Worm (Caenorhabditis elegans) whole organism, L1 larva: ENCODE measurements around the gene Y8A9A.2.

Experiments
- C04F5.9 ChIP-seq: sonication (generic microtip); optimal IDR thresholded peaks from 2 replicates; lab custom pipeline; 2016; ENCODE audit warnings: missing genetic modification characterization, missing compliant biosample characterization
- C34B4.2 ChIP-seq: sonication (generic microtip); optimal IDR thresholded peaks from 2 replicates; lab custom pipeline; 2017; ENCODE audit warnings: mild to moderate bottlenecking, missing genetic modification characterization, missing compliant biosample characterization
- aha-1 ChIP-seq: fragments of 150-350 bp; optimal IDR thresholded peaks from 2 replicates; lab custom pipeline; 2014; ENCODE audit warnings: missing biosample characterization, missing genetic modification characterization
- alr-1 ChIP-seq: fragments of 200-800 bp; sonication (Bioruptor generic); optimal IDR thresholded peaks from 2 replicates; lab custom pipeline; 2018; ENCODE audit warnings: borderline replicate concordance, mild to moderate bottlenecking, missing genetic modification characterization, missing compliant biosample characterization
- ama-1 ChIP-seq: fragments of 150-350 bp; optimal IDR thresholded peaks from 2 replicates; lab custom pipeline; 2014
- ceh-82 ChIP-seq, 3 experiments: fragments of 150-350 bp in 1 of 3; sonication (generic microtip) in 2 of 3; optimal IDR thresholded peaks; 2 replicates each; lab custom pipeline; 2014 to 2017; ENCODE audit warnings: missing biosample characterization in 3 of 3, missing genetic modification characterization in 3 of 3
- ces-1 ChIP-seq: fragments of 150-350 bp; optimal IDR thresholded peaks from 2 replicates; lab custom pipeline; 2014; ENCODE audit warnings: missing biosample characterization, missing genetic modification reagents, missing genetic modification characterization
- efl-3 ChIP-seq: fragments of 200-800 bp; sonication (Bioruptor generic); optimal IDR thresholded peaks from 2 replicates; lab custom pipeline; 2018; ENCODE audit warnings: mild to moderate bottlenecking, missing genetic modification characterization, missing compliant biosample characterization
- egl-13 ChIP-seq: sonication (generic microtip); optimal IDR thresholded peaks from 2 replicates; lab custom pipeline; 2016; ENCODE audit warnings: missing genotype, missing genetic modification reagents, missing genetic modification characterization, missing compliant biosample characterization
- egl-27 ChIP-seq, 2 experiments: fragments of 150-350 bp in 1 of 2; sonication (generic microtip); optimal IDR thresholded peaks; 3 replicates each; lab custom pipeline; 2017 to 2018; ENCODE audit warnings: missing biosample characterization in 2 of 2, missing genetic modification characterization in 2 of 2, missing genetic modification reagents in 2 of 2
- elt-2 ChIP-seq: sonication (generic microtip); optimal IDR thresholded peaks from 2 replicates; lab custom pipeline; 2016; ENCODE audit warnings: missing genetic modification characterization, mild to moderate bottlenecking, inconsistent platforms, missing compliant biosample characterization, missing genetic modification reagents
- elt-3 ChIP-seq, 6 experiments: fragments of 150-350 bp in 1 of 6; sonication (generic microtip); optimal IDR thresholded peaks; 2 replicates each; lab custom pipeline; 2017 to 2018; ENCODE audit warnings: missing biosample characterization in 6 of 6, missing genetic modification characterization in 6 of 6, inconsistent platforms in 1 of 6
- ets-5 ChIP-seq: fragments of 200-800 bp; sonication (Bioruptor generic); IDR thresholded peaks from 2 replicates; pipeline ENCODE4 v1.3.6; 2022; ENCODE audit warnings: missing genetic modification characterization, missing compliant biosample characterization
- fkh-4 ChIP-seq: sonication (generic microtip); optimal IDR thresholded peaks from 2 replicates; lab custom pipeline; 2016; ENCODE audit warnings: missing compliant biosample characterization, missing genetic modification characterization, borderline replicate concordance
- fos-1 ChIP-seq: fragments of 150-350 bp; optimal IDR thresholded peaks from 2 replicates; lab custom pipeline; 2014; ENCODE audit warnings: missing biosample characterization, missing genetic modification characterization
- hlh-17 ChIP-seq: fragments of 200-800 bp; sonication (Bioruptor generic); optimal IDR thresholded peaks from 2 replicates; lab custom pipeline; 2018; ENCODE audit warnings: missing genetic modification characterization, mild to moderate bottlenecking, missing compliant biosample characterization, moderate library complexity, borderline replicate concordance
- irx-1 ChIP-seq: sonication (generic microtip); optimal IDR thresholded peaks from 2 replicates; lab custom pipeline; 2016; ENCODE audit warnings: missing genetic modification characterization, missing compliant biosample characterization
- isw-1 ChIP-seq: fragments of 200-800 bp; sonication (Bioruptor generic); IDR thresholded peaks from 2 replicates; pipeline ENCODE4 v1.3.6; 2022; ENCODE audit warnings: missing genetic modification characterization, missing compliant biosample characterization
- jun-1 ChIP-seq: fragments of 150-350 bp; optimal IDR thresholded peaks from 2 replicates; lab custom pipeline; 2014; ENCODE audit warnings: missing biosample characterization, missing genetic modification reagents, missing genetic modification characterization
- lin-13 ChIP-seq: fragments of 150-350 bp; optimal IDR thresholded peaks from 2 replicates; lab custom pipeline; 2014; ENCODE audit warnings: missing biosample characterization, missing genetic modification reagents, missing genetic modification characterization
- lin-15B ChIP-seq: fragments of 150-350 bp; sonication (generic microtip); optimal IDR thresholded peaks from 3 replicates; lab custom pipeline; 2014; ENCODE audit warnings: missing biosample characterization, missing genetic modification characterization
- lin-35 ChIP-seq, 2 experiments: fragments of 150-350 bp; optimal IDR thresholded peaks; 2 replicates each; lab custom pipeline; 2014; ENCODE audit warnings: missing biosample characterization in 2 of 2, missing genetic modification characterization in 2 of 2, missing genetic modification reagents in 2 of 2
- mab-9 ChIP-seq: fragments of 200-800 bp; sonication (Bioruptor generic); IDR thresholded peaks from 2 replicates; pipeline ENCODE4 v1.3.6; 2022; ENCODE audit warnings: missing genetic modification reagents, missing genetic modification characterization, missing compliant biosample characterization
- mdl-1 ChIP-seq, 2 experiments: fragments of 150-350 bp; optimal IDR thresholded peaks; 2 replicates each; lab custom pipeline; 2014 to 2017; ENCODE audit warnings: missing biosample characterization in 2 of 2, missing genetic modification characterization in 2 of 2, inconsistent platforms in 1 of 2
- mef-2 ChIP-seq: fragments of 150-350 bp; optimal IDR thresholded peaks from 2 replicates; lab custom pipeline; 2014; ENCODE audit warnings: missing biosample characterization, missing genetic modification characterization
- mep-1 ChIP-seq: fragments of 150-350 bp; optimal IDR thresholded peaks from 2 replicates; lab custom pipeline; 2014; ENCODE audit warnings: missing biosample characterization, missing genetic modification characterization
- nhr-11 ChIP-seq: fragments of 150-350 bp; optimal IDR thresholded peaks from 2 replicates; lab custom pipeline; 2014; ENCODE audit warnings: missing biosample characterization, missing genetic modification characterization
- nhr-12 ChIP-seq: sonication (generic microtip); optimal IDR thresholded peaks from 2 replicates; lab custom pipeline; 2017; ENCODE audit warnings: missing biosample characterization, missing genetic modification characterization
- nhr-19 ChIP-seq: fragments of 200-800 bp; sonication (Bioruptor generic); conservative IDR thresholded peaks from 2 replicates; pipeline ENCODE4 v1.3.6; 2022; ENCODE audit warnings: missing genetic modification characterization, missing compliant biosample characterization
- nhr-20 ChIP-seq: sonication (generic microtip); optimal IDR thresholded peaks from 2 replicates; lab custom pipeline; 2016; ENCODE audit warnings: mild to moderate bottlenecking, missing genetic modification characterization, missing compliant biosample characterization
- nhr-237 ChIP-seq: fragments of 150-350 bp; optimal IDR thresholded peaks from 2 replicates; lab custom pipeline; 2014; ENCODE audit warnings: missing biosample characterization, missing genetic modification characterization
- nhr-47 ChIP-seq: sonication (generic microtip); optimal IDR thresholded peaks from 2 replicates; lab custom pipeline; 2016; ENCODE audit warnings: mild to moderate bottlenecking, missing genetic modification characterization, moderate library complexity, missing compliant biosample characterization
- nhr-71 ChIP-seq: sonication (generic microtip); optimal IDR thresholded peaks from 2 replicates; lab custom pipeline; 2016; ENCODE audit warnings: mild to moderate bottlenecking, missing genetic modification characterization, moderate library complexity, missing compliant biosample characterization
- nhr-84 ChIP-seq: sonication (generic microtip); optimal IDR thresholded peaks from 2 replicates; lab custom pipeline; 2017; ENCODE audit warnings: missing biosample characterization, missing genetic modification characterization
- nhr-90 ChIP-seq: sonication (generic microtip); optimal IDR thresholded peaks from 2 replicates; lab custom pipeline; 2016; ENCODE audit warnings: mild to moderate bottlenecking, missing genetic modification characterization, missing compliant biosample characterization; ENCODE audit not compliant: poor library complexity
- pax-3 ChIP-seq: fragments of 200-800 bp; sonication (Bioruptor generic); optimal IDR thresholded peaks from 2 replicates; lab custom pipeline; 2018; ENCODE audit warnings: mild to moderate bottlenecking, missing genetic modification characterization, moderate library complexity, missing compliant biosample characterization
- pqm-1 ChIP-seq: sonication (generic microtip); optimal IDR thresholded peaks from 3 replicates; lab custom pipeline; 2017; ENCODE audit warnings: missing biosample characterization, missing genetic modification characterization
- snpc-4 ChIP-seq: fragments of 150-350 bp; optimal IDR thresholded peaks from 2 replicates; lab custom pipeline; 2014; ENCODE audit warnings: missing biosample characterization, missing genetic modification characterization
- sptf-1 ChIP-seq: fragments of 150-350 bp; optimal IDR thresholded peaks from 2 replicates; lab custom pipeline; 2014; ENCODE audit warnings: missing biosample characterization, missing genetic modification characterization
- tbx-2 ChIP-seq: sonication (generic microtip); optimal IDR thresholded peaks from 2 replicates; lab custom pipeline; 2016; ENCODE audit warnings: missing genetic modification characterization, missing compliant biosample characterization
- tlp-1 ChIP-seq: fragments of 150-350 bp; optimal IDR thresholded peaks from 2 replicates; lab custom pipeline; 2014; ENCODE audit warnings: missing biosample characterization, missing genetic modification characterization
- unc-130 ChIP-seq: fragments of 150-350 bp; optimal IDR thresholded peaks from 2 replicates; lab custom pipeline; 2017; ENCODE audit warnings: missing biosample characterization, missing genetic modification characterization, inconsistent platforms
- unc-62 ChIP-seq: fragments of 150-350 bp; optimal IDR thresholded peaks from 2 replicates; lab custom pipeline; 2014; ENCODE audit warnings: missing biosample characterization, missing genetic modification reagents, missing genetic modification characterization
- unc-86 ChIP-seq: sonication (generic microtip); optimal IDR thresholded peaks from 2 replicates; lab custom pipeline; 2016; ENCODE audit warnings: missing genetic modification characterization, missing compliant biosample characterization
- unc-98 ChIP-seq: fragments of 200-800 bp; sonication (Bioruptor generic); IDR thresholded peaks from 2 replicates; pipeline ENCODE4 v1.3.6; 2022; ENCODE audit warnings: missing genetic modification characterization, missing compliant biosample characterization
- vab-15 ChIP-seq: sonication (generic microtip); optimal IDR thresholded peaks from 2 replicates; lab custom pipeline; 2017; ENCODE audit warnings: missing genotype, mild to moderate bottlenecking, missing genetic modification characterization, missing compliant biosample characterization
- xbp-1 ChIP-seq: sonication (generic microtip); optimal IDR thresholded peaks from 2 replicates; lab custom pipeline; 2016; ENCODE audit warnings: missing genetic modification characterization, missing compliant biosample characterization
- zip-4 ChIP-seq: fragments of 200-800 bp; sonication (Bioruptor generic); optimal IDR thresholded peaks from 2 replicates; lab custom pipeline; 2018; ENCODE audit warnings: mild to moderate bottlenecking, missing genetic modification characterization, moderate library complexity, missing compliant biosample characterization
- ztf-4 ChIP-seq: fragments of 150-350 bp; optimal IDR thresholded peaks from 2 replicates; lab custom pipeline; 2014; ENCODE audit warnings: missing biosample characterization, missing genetic modification characterization

Y8A9A.2 gene

ce11 chrII:3808104-3808503, 12.7 kb downstream of the Y8A9A.2 start, which contains the start of gene F54D10.5 (continued):
- TF ChIP-seq pax-3 (tag; lab: Kevin White, UChicago) (no peak), unc-86 (tag; lab: Kevin White, UChicago) (peak; percentile 76), nhr-11 (tag; lab: Kevin White, UChicago) (peak; percentile 56), nhr-20 (peak; percentile 79), jun-1 (peak; percentile 37), ceh-82 (tag; optimal IDR thresholded peaks at IDR 0.05; lab: Kevin White, UChicago) (peak; percentile 78 to 88 (median 87)), pqm-1 (tag; lab: Kevin White, UChicago) (no peak), egl-13 (tag; lab: Kevin White, UChicago) (peak; percentile 28), nhr-237 (tag; lab: Kevin White, UChicago) (peak; percentile 10), aha-1 (no peak), egl-27 (tag; optimal IDR thresholded peaks at IDR 0.05; lab: Kevin White, UChicago) (no peak), elt-3 (tag; optimal IDR thresholded peaks at IDR 0.05; lab: Kevin White, UChicago) (peak in 1 of 6 experiments; percentile 74), nhr-71 (tag; lab: Kevin White, UChicago) (peak; percentile 87), unc-62 (GFP tag; lab: Kevin White, UChicago) (no peak), xbp-1 (tag; lab: Kevin White, UChicago) (peak; percentile 81), C34B4.2 (tag; lab: Kevin White, UChicago) (no peak), lin-35 (GFP tag; optimal IDR thresholded peaks at IDR 0.05; lab: Kevin White, UChicago) (peak; percentile 91 to 95), unc-130 (tag; lab: Kevin White, UChicago) (peak; percentile 81), alr-1 (no peak), mep-1 (tag; lab: Kevin White, UChicago) (peak; percentile 71), isw-1 (GFP tag; lab: Robert Waterston, UW) (peak; percentile 75), nhr-84 (tag; lab: Kevin White, UChicago) (no peak), mef-2 (tag; lab: Kevin White, UChicago) (no peak), irx-1 (tag; lab: Kevin White, UChicago) (no peak), zip-4 (peak; percentile 13)

- TF ChIP-seq efl-3 (no peak), unc-98 (GFP tag; lab: Robert Waterston, UW) (no peak), nhr-47 (no peak), ces-1 (GFP tag; lab: Kevin White, UChicago) (no peak), mdl-1 (tag; optimal IDR thresholded peaks at IDR 0.05; lab: Kevin White, UChicago) (no peak), sptf-1 (tag; lab: Kevin White, UChicago) (no peak), C04F5.9 (tag; lab: Kevin White, UChicago) (no peak), ztf-4 (tag; lab: Kevin White, UChicago) (no peak), vab-15 (no peak), nhr-71 (tag; lab: Kevin White, UChicago) (no peak), elt-2 (tag; lab: Kevin White, UChicago) (no peak), zip-4 (no peak)
These were observed 13.2 kb downstream of the Y8A9A.2 start for ce11 chrII:3808643-3809042.

- no peak for TF ChIP-seq mef-2 (tag; lab: Kevin White, UChicago)
- no peak for TF ChIP-seq alr-1
- no peak for TF ChIP-seq hlh-17 (GFP tag; lab: Kevin White, UChicago)
- no peak for TF ChIP-seq pqm-1 (tag; lab: Kevin White, UChicago)
- TF ChIP-seq zip-4: no peak
- no peak for TF ChIP-seq ets-5
- no peak for TF ChIP-seq nhr-12
- no peak for TF ChIP-seq unc-62 (GFP tag; lab: Kevin White, UChicago)
- peak; percentile 32 for TF ChIP-seq tbx-2
- TF ChIP-seq nhr-19 (GFP tag; lab: Robert Waterston, UW): peak; percentile 32; the same call in 1 of the 2 replicates
- TF ChIP-seq tlp-1 (tag; lab: Kevin White, UChicago): no peak
- TF ChIP-seq nhr-20: peak; percentile 53
- TF ChIP-seq nhr-90 (tag; lab: Kevin White, UChicago): peak; percentile 25
- peak; percentile 73 for TF ChIP-seq elt-2 (tag; lab: Kevin White, UChicago)
- no peak for TF ChIP-seq lin-15B (tag; lab: Kevin White, UChicago)
- no peak for TF ChIP-seq fkh-4
- TF ChIP-seq mep-1 (tag; lab: Kevin White, UChicago): peak; percentile 59
- no peak for TF ChIP-seq ama-1
- TF ChIP-seq lin-13 (GFP tag; lab: Kevin White, UChicago): no peak
- TF ChIP-seq fos-1 (tag; lab: Kevin White, UChicago): no peak
- TF ChIP-seq snpc-4: no peak
- TF ChIP-seq nhr-71 (tag; lab: Kevin White, UChicago): peak; percentile 62
- peak; percentile 19 for TF ChIP-seq nhr-11 (tag; lab: Kevin White, UChicago)
- no peak for TF ChIP-seq egl-27 (tag; optimal IDR thresholded peaks at IDR 0.05; lab: Kevin White, UChicago)
- TF ChIP-seq xbp-1 (tag; lab: Kevin White, UChicago): peak; percentile 23
- no peak for TF ChIP-seq mab-9 (GFP tag; lab: Robert Waterston, UW)
These were observed 15.1 kb downstream of the Y8A9A.2 start for ce11 chrII:3810550-3810949.
